Worm (Caenorhabditis elegans) whole organism, young adult: Measurements from ENCODE around the gene tcer-1.

Experiments
- D2030.7 ChIP-seq: fragments of 200-800 bp; sonication (Bioruptor generic); IDR thresholded peaks from 2 replicates; pipeline ENCODE4 v1.3.6; 2022; ENCODE audit warnings: missing genetic modification reagents, missing genetic modification characterization, missing compliant biosample characterization
- F33H1.4 ChIP-seq: fragments of 200-800 bp; sonication (Bioruptor generic); IDR thresholded peaks from 2 replicates; pipeline ENCODE4 v1.3.6; 2022; ENCODE audit warnings: missing genetic modification reagents, missing genetic modification characterization, missing compliant biosample characterization
- F39B2.1 ChIP-seq: fragments of 200-800 bp; sonication (Bioruptor generic); IDR thresholded peaks from 2 replicates; pipeline ENCODE4 v1.3.6; 2022; ENCODE audit warnings: missing genetic modification reagents, missing genetic modification characterization, missing compliant biosample characterization
- ama-1 ChIP-seq, 3 experiments: fragments of 150-350 bp in 1 of 3; sonication (generic microtip) in 2 of 3; optimal IDR thresholded peaks; 2 replicates each; lab custom pipeline; 2014 to 2018; ENCODE audit warnings: missing biosample characterization in 2 of 3, missing genetic modification characterization in 2 of 3, missing genetic modification reagents in 2 of 3
- atf-7 ChIP-seq: sonication (generic microtip); optimal IDR thresholded peaks from 2 replicates; lab custom pipeline; 2017; ENCODE audit warnings: mild to moderate bottlenecking, missing genetic modification characterization, missing compliant biosample characterization
- bed-2 ChIP-seq: fragments of 200-800 bp; sonication (Bioruptor generic); IDR thresholded peaks from 2 replicates; pipeline ENCODE4 v1.3.6; 2022; ENCODE audit warnings: missing genetic modification reagents, missing genetic modification characterization, missing compliant biosample characterization
- fkh-3 ChIP-seq: sonication (generic microtip); optimal IDR thresholded peaks from 2 replicates; lab custom pipeline; 2016; ENCODE audit warnings: mild to moderate bottlenecking, missing genetic modification characterization, missing compliant biosample characterization
- gei-17 ChIP-seq: fragments of 200-800 bp; sonication (Bioruptor generic); optimal IDR thresholded peaks from 2 replicates; lab custom pipeline; 2018; ENCODE audit warnings: mild to moderate bottlenecking, missing genetic modification characterization, missing compliant biosample characterization
- hmg-1.2 ChIP-seq: fragments of 200-800 bp; sonication (Bioruptor generic); IDR thresholded peaks from 2 replicates; pipeline ENCODE4 v1.3.6; 2022; ENCODE audit warnings: missing genetic modification reagents, missing genetic modification characterization, missing compliant biosample characterization
- lin-35 ChIP-seq, 3 experiments: fragments of 150-350 bp in 2 of 3; sonication (generic microtip) in 1 of 3; optimal IDR thresholded peaks; 2 replicates each; lab custom pipeline; 2014 to 2018; ENCODE audit warnings: missing biosample characterization in 3 of 3, missing genetic modification characterization in 3 of 3, missing genetic modification reagents in 3 of 3
- mes-4 ChIP-seq: sonication (generic microtip); optimal IDR thresholded peaks from 2 replicates; lab custom pipeline; 2016; ENCODE audit warnings: missing genotype, missing genetic modification characterization, missing compliant biosample characterization
- nfya-2 ChIP-seq: fragments of 200-800 bp; sonication (Bioruptor generic); IDR thresholded peaks from 2 replicates; pipeline ENCODE4 v1.3.6; 2022; ENCODE audit warnings: missing genetic modification reagents, missing genetic modification characterization, missing compliant biosample characterization
- snpc-4 ChIP-seq, 5 experiments: fragments of 150-350 bp in 1 of 5; sonication (generic microtip) in 4 of 5; optimal IDR thresholded peaks; 2 replicates each; lab custom pipeline; 2014 to 2018; ENCODE audit warnings: missing genetic modification characterization in 5 of 5, missing biosample characterization in 3 of 5, antibody characterized with exemption in 2 of 5, mild to moderate bottlenecking in 2 of 5, missing compliant biosample characterization in 2 of 5, missing genotype in 2 of 5, moderate library complexity in 2 of 5, missing genetic modification reagents in 1 of 5

- TF ChIP-seq nfya-2 (no peak), atf-7 (no peak), F39B2.1 (GFP tag; lab: Robert Waterston, UW) (no peak), hmg-1.2 (GFP tag; lab: Robert Waterston, UW) (no peak), F33H1.4 (GFP tag; lab: Robert Waterston, UW) (no peak), ama-1 (optimal IDR thresholded peaks at IDR 0.05; lab: Kevin White, UChicago) (no peak), ama-1 (GFP tag; optimal IDR thresholded peaks at IDR 0.05; lab: Kevin White, UChicago) (no peak), fkh-3 (tag; lab: Kevin White, UChicago) (no peak), bed-2 (GFP tag; lab: Robert Waterston, UW) (no peak), mes-4 (tag; lab: Kevin White, UChicago) (no peak), lin-35 (GFP tag; optimal IDR thresholded peaks at IDR 0.05; lab: Kevin White, UChicago) (no peak), gei-17 (no peak), D2030.7 (no peak), snpc-4 (GFP tag; optimal IDR thresholded peaks at IDR 0.05; lab: Kevin White, UChicago) (no peak), snpc-4 (tag; optimal IDR thresholded peaks at IDR 0.05; lab: Kevin White, UChicago) (no peak)
Observed at ce11 chrII:7093339-7093821, 43.5 kb upstream of the tcer-1 start, which contains the start of gene T02G5.3.
